Worm (Caenorhabditis elegans): ENCODE measurements around the gene ztf-9.

ztf-9 gene

DNA sequence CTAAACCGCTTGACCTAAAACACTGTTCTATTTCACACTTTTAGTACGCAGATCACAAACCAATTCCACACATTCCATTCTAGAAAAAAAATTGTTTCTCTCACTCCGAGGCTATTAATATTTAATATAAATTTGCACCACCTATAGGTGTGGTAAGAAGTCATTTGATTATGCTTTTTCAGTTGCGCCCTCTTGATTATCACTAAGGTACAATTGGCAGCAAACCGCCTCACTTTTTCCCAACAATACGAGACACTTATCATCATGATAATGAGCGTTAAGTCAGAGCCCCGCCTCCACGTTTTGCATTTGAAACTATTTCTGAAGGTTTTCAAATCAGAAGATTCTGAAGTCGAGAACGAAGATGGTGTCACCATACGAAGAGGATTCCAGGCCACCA, 45.3 kb upstream of the ztf-9 start, which contains the start of gene aqp-4:
Gene aqp-4 (plus strand): TSS at position 270 of the 400 bp plus-strand sequence.
- TF ChIP-seq mab-9 (GFP tag; IDR thresholded peaks at IDR 0.05): no peak
- peak; percentile 26 for TF ChIP-seq elt-2 (tag; optimal IDR thresholded peaks at IDR 0.05)

DNA sequence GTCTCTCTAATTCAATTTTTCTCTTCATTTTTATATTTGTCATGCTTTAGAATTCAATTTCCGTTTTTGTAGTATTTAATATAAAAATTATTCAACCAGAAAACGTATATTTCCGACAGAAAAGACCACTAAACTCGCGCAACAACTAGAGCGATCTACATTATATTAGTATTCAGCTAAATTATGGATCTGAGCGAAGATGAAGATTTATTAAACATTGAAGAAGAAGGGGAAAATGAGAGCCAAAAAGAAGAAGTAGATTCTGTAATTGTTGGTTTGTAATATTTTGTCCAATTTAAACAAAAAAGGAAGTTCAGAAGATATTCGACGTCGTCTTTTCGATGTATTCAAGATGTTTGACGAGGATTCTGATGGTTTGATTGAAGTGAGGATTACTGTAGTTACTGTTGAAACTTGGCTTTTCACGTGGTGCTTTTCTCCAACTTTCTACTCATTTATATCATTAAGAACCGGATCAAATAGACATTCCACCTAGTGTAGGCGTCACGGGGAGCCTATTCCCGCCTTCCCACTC, 42.0 kb upstream of the ztf-9 start, which contains the start of gene cal-7:
Gene cal-7 (plus strand): TSS at position 184 of the 535 bp plus-strand sequence.
- TF ChIP-seq egl-13 (tag; optimal IDR thresholded peaks at IDR 0.05): peak; percentile 1
- TF ChIP-seq nhr-85 (tag): no peak
- TF ChIP-seq lsy-2 (tag; optimal IDR thresholded peaks at IDR 0.05): peak in 1 of 2 experiments; percentile 24
- peak; percentile 5 for TF ChIP-seq nhr-71 (tag; optimal IDR thresholded peaks at IDR 0.05)
- no peak for TF ChIP-seq ceh-88 (GFP tag; IDR thresholded peaks at IDR 0.05)
- TF ChIP-seq ama-1 (optimal IDR thresholded peaks at IDR 0.05): no peak
- no peak for TF ChIP-seq ces-1 (GFP tag; optimal IDR thresholded peaks at IDR 0.05)
- peak; percentile 2 for TF ChIP-seq fkh-8 (tag; optimal IDR thresholded peaks at IDR 0.05)
- peak; percentile 10 for TF ChIP-seq aly-2 (tag; optimal IDR thresholded peaks at IDR 0.05)
- peak; percentile 35 for TF ChIP-seq ztf-4 (tag; optimal IDR thresholded peaks at IDR 0.05)
- TF ChIP-seq C16A3.4 (tag; optimal IDR thresholded peaks at IDR 0.05): no peak
- no peak for TF ChIP-seq nhr-12 (tag; optimal IDR thresholded peaks at IDR 0.05)
- no peak for TF ChIP-seq sptf-1 (tag; optimal IDR thresholded peaks at IDR 0.05)
- TF ChIP-seq fkh-10 (GFP tag; optimal IDR thresholded peaks at IDR 0.05): no peak
- no peak for TF ChIP-seq grh-1 (GFP tag; IDR thresholded peaks at IDR 0.05)
- no peak for TF ChIP-seq tlp-1 (tag; optimal IDR thresholded peaks at IDR 0.05)

DNA sequence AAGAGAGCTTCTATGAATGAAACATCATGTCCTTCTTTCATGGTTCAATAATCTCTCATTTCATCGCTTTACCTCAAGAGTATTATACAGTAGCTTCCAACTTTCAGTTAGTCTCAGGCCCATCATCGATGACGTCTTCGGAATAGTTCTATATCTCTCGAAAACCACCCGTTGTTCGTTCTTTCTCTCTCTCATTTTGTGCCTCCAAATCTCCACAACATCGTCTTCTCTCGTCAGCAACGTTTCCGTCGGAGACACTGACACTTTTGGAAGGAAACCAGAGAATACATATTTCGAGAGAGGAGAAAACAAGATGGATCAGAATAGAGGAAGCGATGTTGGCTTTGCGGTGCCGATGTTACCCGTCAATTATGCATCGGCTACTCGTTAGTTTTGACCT, 39.9 kb upstream of the ztf-9 start:
- TF ChIP-seq lin-14 (GFP tag; optimal IDR thresholded peaks at IDR 0.05): peak; percentile 62
- TF ChIP-seq efl-1 (optimal IDR thresholded peaks at IDR 0.05): no peak
- peak in 1 of 2 experiments; percentile 90 for TF ChIP-seq efl-1 (GFP tag; optimal IDR thresholded peaks at IDR 0.05 in 1 of 2)
- TF ChIP-seq aly-2 (tag; optimal IDR thresholded peaks at IDR 0.05): no peak
- TF ChIP-seq mab-9 (GFP tag; IDR thresholded peaks at IDR 0.05): no peak
- peak in 1 of 2 experiments; percentile 37 for TF ChIP-seq lsy-2 (tag; optimal IDR thresholded peaks at IDR 0.05)
- peak in 1 of 3 experiments; percentile 43 for TF ChIP-seq ceh-82 (tag; optimal IDR thresholded peaks at IDR 0.05)
- peak; percentile 71 for TF ChIP-seq blmp-1 (tag; optimal IDR thresholded peaks at IDR 0.05)
- peak; percentile 20 for TF ChIP-seq mep-1 (tag; optimal IDR thresholded peaks at IDR 0.05)

DNA sequence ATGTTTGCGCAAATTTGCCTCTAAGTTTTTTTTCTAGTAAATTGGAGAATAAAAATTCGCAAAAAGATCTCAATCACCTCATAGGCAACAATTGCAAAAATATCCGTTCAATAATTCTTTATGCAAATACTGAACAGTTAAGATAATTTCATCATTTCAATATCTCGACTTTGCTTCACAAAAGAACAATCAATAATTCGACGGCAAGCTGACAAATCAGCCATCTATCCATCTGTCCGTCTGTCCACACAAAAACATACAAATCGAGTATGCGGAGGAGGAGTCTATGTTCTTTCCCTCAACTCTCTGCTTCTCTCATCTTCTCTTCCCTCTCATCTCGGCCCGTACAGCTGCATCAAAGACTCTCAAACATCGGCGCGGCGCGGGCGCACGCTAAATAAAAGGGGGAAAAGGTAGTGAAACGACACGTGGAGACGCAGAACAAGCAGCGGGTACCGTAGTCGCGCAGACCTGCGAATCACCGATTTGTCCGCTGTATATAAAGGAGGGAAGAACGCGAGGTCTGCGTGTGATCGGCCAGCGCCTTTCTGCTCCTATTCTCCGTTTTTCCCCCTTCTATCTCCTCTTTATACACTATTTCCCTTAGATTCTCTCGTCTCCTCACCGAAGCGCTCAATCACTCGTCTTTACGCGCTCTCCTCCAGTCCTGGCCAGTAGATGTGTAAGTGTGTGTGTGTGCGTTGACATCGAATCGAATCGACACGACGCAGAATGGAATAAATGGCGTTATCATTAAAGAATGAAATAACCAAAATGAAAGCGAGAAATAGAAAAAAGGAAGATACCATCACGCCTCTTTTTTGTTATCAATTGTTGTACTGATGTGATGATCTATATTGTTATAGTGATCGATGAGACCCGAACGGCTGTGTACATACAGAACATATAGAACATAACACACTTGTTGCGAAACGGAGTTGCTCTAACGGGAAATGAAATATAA, 39.1 kb upstream of the ztf-9 start:
- peak; percentile 100 for TF ChIP-seq ama-1 (optimal IDR thresholded peaks at IDR 0.05)
- no peak for TF ChIP-seq alr-1 (tag; optimal IDR thresholded peaks at IDR 0.05; ENCODE audit: borderline replicate concordance)
- no peak for TF ChIP-seq hlh-4 (tag; optimal IDR thresholded peaks at IDR 0.05)
- TF ChIP-seq nhr-71 (tag; optimal IDR thresholded peaks at IDR 0.05): peak; percentile 98
- TF ChIP-seq nhr-76 (tag; optimal IDR thresholded peaks at IDR 0.05): peak; percentile 92
- no peak for TF ChIP-seq unc-62 (GFP tag; optimal IDR thresholded peaks at IDR 0.05)
- TF ChIP-seq aly-2 (tag; optimal IDR thresholded peaks at IDR 0.05): peak; percentile 91
- no peak for TF ChIP-seq C34B4.2 (tag; optimal IDR thresholded peaks at IDR 0.05)
- TF ChIP-seq fos-1 (tag; optimal IDR thresholded peaks at IDR 0.05): peak; percentile 84
- TF ChIP-seq elt-2 (tag; optimal IDR thresholded peaks at IDR 0.05): peak; percentile 91
- peak; percentile 10 for TF ChIP-seq F16B12.6 (tag; optimal IDR thresholded peaks at IDR 0.05)
- peak; percentile 76 for TF ChIP-seq mep-1 (tag; optimal IDR thresholded peaks at IDR 0.05)
- TF ChIP-seq lir-3 (tag; optimal IDR thresholded peaks at IDR 0.05; ENCODE audit: poor library complexity): peak; percentile 60
- TF ChIP-seq nhr-237 (tag; optimal IDR thresholded peaks at IDR 0.05): peak; percentile 59
- TF ChIP-seq ceh-88 (GFP tag; IDR thresholded peaks at IDR 0.05): peak; percentile 87
- TF ChIP-seq tlp-1 (tag; optimal IDR thresholded peaks at IDR 0.05): no peak
- peak; percentile 86 for TF ChIP-seq egl-13 (tag; optimal IDR thresholded peaks at IDR 0.05)
- TF ChIP-seq xbp-1 (tag; optimal IDR thresholded peaks at IDR 0.05): peak; percentile 98
- TF ChIP-seq isw-1 (GFP tag; IDR thresholded peaks at IDR 0.05): peak; percentile 90
- peak; percentile 88 for TF ChIP-seq ztf-4 (tag; optimal IDR thresholded peaks at IDR 0.05)
- TF ChIP-seq efl-3 (GFP tag; optimal IDR thresholded peaks at IDR 0.05): peak; percentile 49
- TF ChIP-seq nhr-90 (tag; optimal IDR thresholded peaks at IDR 0.05; ENCODE audit: poor library complexity): peak; percentile 89
- TF ChIP-seq unc-86 (tag; optimal IDR thresholded peaks at IDR 0.05): peak; percentile 96
- TF ChIP-seq nhr-28 (tag; optimal IDR thresholded peaks at IDR 0.05): no peak
- TF ChIP-seq ceh-63 (GFP tag; optimal IDR thresholded peaks at IDR 0.05): no peak
- TF ChIP-seq nhr-19 (GFP tag; conservative IDR thresholded peaks at IDR 0.05): peak; percentile 89
- no peak; the same call in none of the 2 replicates for TF ChIP-seq grh-1 (GFP tag; IDR thresholded peaks at IDR 0.05)
- peak; percentile 83 for TF ChIP-seq mab-9 (GFP tag; IDR thresholded peaks at IDR 0.05)
- peak; percentile 96 for TF ChIP-seq jun-1 (tag; optimal IDR thresholded peaks at IDR 0.05)
- peak; percentile 96 for TF ChIP-seq vab-15 (tag; optimal IDR thresholded peaks at IDR 0.05)

Data from whole organism, L1 larva.